Fruit fly (Drosophila melanogaster) whole organism, embryonic: ENCODE results near the gene Sil1.
A peak's percentile ranks its signal among the peaks of the same experiment; 100 is the strongest.

Experiments
- CG1024 ChIP-seq: fragments of 200-800 bp; sonication (Bioruptor generic); IDR thresholded peaks from 2 replicates; pipeline ENCODE4 v1.3.6; 2022; ENCODE audit warnings: missing biosample characterization, missing genetic modification characterization
- CG11504 ChIP-seq: fragments of 200-800 bp; sonication (Bioruptor generic); optimal IDR thresholded peaks from 3 replicates; lab custom pipeline; 2019; ENCODE audit warnings: missing biosample characterization, mild to moderate bottlenecking, missing genetic modification characterization, moderate library complexity
- CG12071 ChIP-seq: fragments of 200-800 bp; sonication (Bioruptor generic); optimal IDR thresholded peaks from 3 replicates; lab custom pipeline; 2018; ENCODE audit warnings: missing biosample characterization, mild to moderate bottlenecking, missing genetic modification characterization
- CG12236 ChIP-seq: fragments of 200-800 bp; sonication (Bioruptor generic); optimal IDR thresholded peaks from 2 replicates; lab custom pipeline; 2016; ENCODE audit warnings: missing biosample characterization, missing genetic modification characterization
- CG12659 ChIP-seq: fragments of 200-800 bp; sonication (Bioruptor generic); optimal IDR thresholded peaks from 3 replicates; lab custom pipeline; 2017; ENCODE audit warnings: mild to moderate bottlenecking, missing biosample characterization, missing genetic modification reagents, missing genetic modification characterization
- CG14667 ChIP-seq: fragments of 200-800 bp; sonication (Bioruptor generic); IDR thresholded peaks from 2 replicates; pipeline ENCODE4 v1.3.6; 2022; ENCODE audit warnings: missing biosample characterization, missing genetic modification characterization
- CG14710 ChIP-seq: fragments of 200-800 bp; sonication (Bioruptor generic); optimal IDR thresholded peaks from 3 replicates; lab custom pipeline; 2019; ENCODE audit warnings: missing biosample characterization, mild to moderate bottlenecking, missing genetic modification characterization, moderate library complexity
- CG15479 ChIP-seq: fragments of 200-800 bp; sonication (Bioruptor generic); optimal IDR thresholded peaks from 3 replicates; lab custom pipeline; 2019; ENCODE audit warnings: missing biosample characterization, mild to moderate bottlenecking, missing genetic modification characterization, moderate library complexity
- CG17829 ChIP-seq: fragments of 200-800 bp; optimal IDR thresholded peaks from 2 replicates; lab custom pipeline; 2019; ENCODE audit warnings: missing biosample characterization, mild to moderate bottlenecking, missing genetic modification characterization, moderate library complexity
- CG2199 ChIP-seq: fragments of 200-800 bp; sonication (Bioruptor generic); IDR thresholded peaks from 3 replicates; pipeline ENCODE4 v1.3.6; 2022; ENCODE audit warnings: missing biosample characterization, missing genetic modification characterization
- CG3407 ChIP-seq: fragments of 200-800 bp; sonication (Bioruptor generic); optimal IDR thresholded peaks from 2 replicates; lab custom pipeline; 2018; ENCODE audit warnings: missing biosample characterization, mild to moderate bottlenecking, missing genetic modification characterization
- CG4282 ChIP-seq: fragments of 200-800 bp; sonication (Bioruptor generic); optimal IDR thresholded peaks from 2 replicates; lab custom pipeline; 2016; ENCODE audit warnings: missing biosample characterization, missing genetic modification characterization
- CG4707 ChIP-seq: fragments of 200-800 bp; sonication (Bioruptor generic); optimal IDR thresholded peaks from 2 replicates; lab custom pipeline; 2018; ENCODE audit warnings: missing biosample characterization, mild to moderate bottlenecking, missing genetic modification characterization, moderate library complexity
- CG4820 ChIP-seq: fragments of 200-800 bp; sonication (Bioruptor generic); optimal IDR thresholded peaks from 3 replicates; lab custom pipeline; 2016; ENCODE audit warnings: missing biosample characterization, missing genetic modification characterization
- CG5245 ChIP-seq: fragments of 200-800 bp; sonication (Bioruptor generic); optimal IDR thresholded peaks from 3 replicates; lab custom pipeline; 2016; ENCODE audit warnings: missing biosample characterization, missing genetic modification characterization
- CG6689 ChIP-seq: fragments of 200-800 bp; sonication (Bioruptor generic); IDR thresholded peaks from 2 replicates; pipeline ENCODE4 v1.3.6; 2022; ENCODE audit warnings: missing biosample characterization, missing genetic modification characterization
- CG8765 ChIP-seq: fragments of 200-800 bp; sonication (Bioruptor generic); IDR thresholded peaks from 2 replicates; pipeline ENCODE4 v1.3.6; 2022; ENCODE audit warnings: missing biosample characterization, missing genetic modification characterization
- CG9727 ChIP-seq: fragments of 200-800 bp; sonication (Bioruptor generic); optimal IDR thresholded peaks from 3 replicates; lab custom pipeline; 2017; ENCODE audit warnings: missing biosample characterization, mild to moderate bottlenecking, missing genetic modification characterization
- Dek ChIP-seq: fragments of 200-800 bp; sonication (Bioruptor generic); optimal IDR thresholded peaks from 3 replicates; lab custom pipeline; 2019; ENCODE audit warnings: missing biosample characterization, mild to moderate bottlenecking, missing genetic modification characterization, moderate library complexity
- Dip2 ChIP-seq: fragments of 200-800 bp; sonication (Bioruptor generic); IDR thresholded peaks from 2 replicates; pipeline ENCODE4 v1.3.6; 2022; ENCODE audit warnings: missing biosample characterization, missing genetic modification characterization
- Drgx ChIP-seq: fragments of 200-800 bp; sonication (Bioruptor generic); IDR thresholded peaks from 2 replicates; pipeline ENCODE4 v1.3.6; 2022; ENCODE audit warnings: missing biosample characterization, missing genetic modification characterization
- H15 ChIP-seq: fragments of 200-800 bp; sonication (Bioruptor generic); IDR thresholded peaks from 3 replicates; pipeline ENCODE4 v1.3.6; 2022; ENCODE audit warnings: missing biosample characterization, missing genetic modification characterization
- HLH3B ChIP-seq: fragments of 200-800 bp; sonication (Bioruptor generic); IDR thresholded peaks from 2 replicates; pipeline ENCODE4 v1.3.6; 2022; ENCODE audit warnings: missing biosample characterization, missing genetic modification characterization
- HLHmδ ChIP-seq: fragments of 200-800 bp; sonication (Bioruptor generic); optimal IDR thresholded peaks from 2 replicates; lab custom pipeline; 2018; ENCODE audit warnings: missing biosample characterization, mild to moderate bottlenecking, missing genetic modification characterization, moderate library complexity
- Hr78 ChIP-seq, 2 experiments: fragments of 200-800 bp in 1 of 2; fragments of >200 bp in 1 of 2; sonication (Bioruptor generic) in 1 of 2; optimal IDR thresholded peaks; 2 replicates each; lab custom pipeline; 2017 to 2019; ENCODE audit warnings: missing biosample characterization in 2 of 2, missing genetic modification characterization in 2 of 2, mild to moderate bottlenecking in 1 of 2, moderate library complexity in 1 of 2
- Max ChIP-seq: fragments of 200-800 bp; sonication (Bioruptor generic); optimal IDR thresholded peaks from 2 replicates; lab custom pipeline; 2016; ENCODE audit warnings: missing biosample characterization, mild to moderate bottlenecking, missing genetic modification characterization
- Oaz ChIP-seq: fragments of 200-800 bp; sonication (Bioruptor generic); IDR thresholded peaks from 2 replicates; pipeline ENCODE4 v1.3.6; 2022; ENCODE audit warnings: missing biosample characterization, missing genetic modification characterization
- Oli ChIP-seq: fragments of 200-800 bp; sonication (Bioruptor generic); optimal IDR thresholded peaks from 2 replicates; lab custom pipeline; 2018; ENCODE audit warnings: missing biosample characterization, mild to moderate bottlenecking, missing genetic modification characterization, moderate library complexity
- Side ChIP-seq: fragments of 200-800 bp; sonication (Bioruptor generic); optimal IDR thresholded peaks from 2 replicates; lab custom pipeline; 2016; ENCODE audit warnings: missing biosample characterization, missing genetic modification characterization
- Sin3A ChIP-seq: fragments of >200 bp; optimal IDR thresholded peaks from 2 replicates; lab custom pipeline; 2018
- Sox100B ChIP-seq: fragments of 200-800 bp; sonication (Bioruptor generic); optimal IDR thresholded peaks from 3 replicates; lab custom pipeline; 2018; ENCODE audit warnings: missing biosample characterization, mild to moderate bottlenecking, missing genetic modification characterization
- Spps ChIP-seq: fragments of 200-800 bp; sonication (Bioruptor generic); optimal IDR thresholded peaks from 2 replicates; lab custom pipeline; 2018; ENCODE audit warnings: missing biosample characterization, mild to moderate bottlenecking, missing genetic modification characterization
- Sry-δ ChIP-seq: fragments of 200-800 bp; sonication (Bioruptor generic); optimal IDR thresholded peaks from 2 replicates; lab custom pipeline; 2016; ENCODE audit warnings: missing biosample characterization, missing genetic modification characterization
- TFAM ChIP-seq: fragments of 200-800 bp; sonication (Bioruptor generic); optimal IDR thresholded peaks from 2 replicates; lab custom pipeline; 2017; ENCODE audit warnings: missing biosample characterization, missing genetic modification characterization, inconsistent platforms
- Tbp ChIP-seq: fragments of >200 bp; optimal IDR thresholded peaks from 2 replicates; lab custom pipeline; 2018; ENCODE audit warnings: missing biosample characterization, missing genetic modification characterization
- bcd ChIP-seq: fragments of 200-800 bp; sonication (Bioruptor generic); optimal IDR thresholded peaks from 2 replicates; lab custom pipeline; 2017; ENCODE audit warnings: missing biosample characterization, mild to moderate bottlenecking, missing genetic modification characterization
- crc ChIP-seq: fragments of 200-800 bp; sonication (Bioruptor generic); optimal IDR thresholded peaks from 2 replicates; lab custom pipeline; 2016; ENCODE audit warnings: missing biosample characterization, missing genetic modification characterization
- dati ChIP-seq: fragments of 200-800 bp; sonication (Bioruptor generic); IDR thresholded peaks from 2 replicates; pipeline ENCODE4 v1.3.6; 2022; ENCODE audit warnings: missing biosample characterization, missing genetic modification characterization
- dm ChIP-seq: fragments of 200-800 bp; sonication (Bioruptor generic); optimal IDR thresholded peaks from 3 replicates; lab custom pipeline; 2016; ENCODE audit warnings: missing biosample characterization, missing genetic modification characterization
- ems ChIP-seq: fragments of 200-800 bp; sonication (Bioruptor generic); optimal IDR thresholded peaks from 3 replicates; lab custom pipeline; 2016; ENCODE audit warnings: missing biosample characterization, missing genetic modification characterization
- fd102C ChIP-seq: fragments of 200-800 bp; sonication (Bioruptor generic); optimal IDR thresholded peaks from 2 replicates; lab custom pipeline; 2018; ENCODE audit warnings: missing biosample characterization, mild to moderate bottlenecking, missing genetic modification characterization, moderate library complexity
- lbe ChIP-seq: fragments of 200-800 bp; sonication (Bioruptor generic); optimal IDR thresholded peaks from 2 replicates; lab custom pipeline; 2016; ENCODE audit warnings: missing biosample characterization, mild to moderate bottlenecking, missing genetic modification characterization
- nerfin-2 ChIP-seq: fragments of 200-800 bp; sonication (Bioruptor generic); IDR thresholded peaks from 2 replicates; pipeline ENCODE4 v1.3.6; 2022; ENCODE audit warnings: missing biosample characterization, missing genetic modification characterization; ENCODE audit not compliant: partially characterized antibody
- pnt ChIP-seq: fragments of 200-800 bp; sonication (Bioruptor generic); optimal IDR thresholded peaks from 3 replicates; lab custom pipeline; 2016; ENCODE audit warnings: missing biosample characterization, missing genetic modification characterization
- psq ChIP-seq: fragments of 200-800 bp; sonication (Bioruptor generic); optimal IDR thresholded peaks from 2 replicates; lab custom pipeline; 2017; ENCODE audit warnings: missing biosample characterization, missing genetic modification characterization
- pum ChIP-seq: fragments of 200-800 bp; sonication (Bioruptor generic); optimal IDR thresholded peaks from 2 replicates; lab custom pipeline; 2016; ENCODE audit warnings: missing biosample characterization, missing genetic modification characterization
- sens ChIP-seq: fragments of 200-800 bp; sonication (Bioruptor generic); peaks from one replicate; lab custom pipeline; 2016; ENCODE audit warnings: missing biosample characterization, missing genetic modification characterization
- slbo ChIP-seq: fragments of 200-800 bp; sonication (Bioruptor generic); IDR thresholded peaks from 2 replicates; pipeline ENCODE4 v1.3.6; 2022; ENCODE audit warnings: missing biosample characterization, missing genetic modification characterization
- tap ChIP-seq: fragments of 200-800 bp; optimal IDR thresholded peaks from 3 replicates; lab custom pipeline; 2019; ENCODE audit warnings: missing biosample characterization, mild to moderate bottlenecking, missing genetic modification characterization, moderate library complexity
- trh ChIP-seq: fragments of 200-800 bp; sonication (Bioruptor generic); optimal IDR thresholded peaks from 2 replicates; lab custom pipeline; 2016; ENCODE audit warnings: missing biosample characterization, missing genetic modification characterization
- tup ChIP-seq: fragments of 200-800 bp; sonication (Bioruptor generic); optimal IDR thresholded peaks from 2 replicates; lab custom pipeline; 2016; ENCODE audit warnings: missing biosample characterization, mild to moderate bottlenecking, missing genetic modification characterization, moderate library complexity
- zfh1 ChIP-seq: fragments of 200-800 bp; sonication (Bioruptor generic); IDR thresholded peaks from 3 replicates; pipeline ENCODE4 v1.3.6; 2022; ENCODE audit warnings: missing biosample characterization, missing genetic modification characterization

The Sil1 gene

dm6 chr3R:25262322-25262761 lies 27.0 kb upstream of the Sil1 start, which contains the start of the genes Kdsr and CG11858 (continued):
- no peak for TF ChIP-seq crc (GFP tag; lab: Kevin White, UChicago)
- TF ChIP-seq tap: no peak
- TF ChIP-seq Side (GFP tag; lab: Kevin White, UChicago): peak; percentile 3
- TF ChIP-seq bcd (GFP tag; lab: Kevin White, UChicago): no peak
- TF ChIP-seq Spps: peak; percentile 51
- no peak for TF ChIP-seq nerfin-2 (GFP tag; lab: Robert Waterston, UW)
- peak; percentile 56 for TF ChIP-seq CG17829
- TF ChIP-seq trh: no peak
- TF ChIP-seq HLHmδ (GFP tag; lab: Kevin White, UChicago): peak; percentile 8
- no peak for TF ChIP-seq TFAM (GFP tag; lab: Kevin White, UChicago)
- TF ChIP-seq Max: peak; percentile 72
- TF ChIP-seq H15 (GFP tag; lab: Robert Waterston, UW): peak; percentile 74
- TF ChIP-seq Hr78 (GFP tag; optimal IDR thresholded peaks at IDR 0.05; lab: Kevin White, UChicago): no peak
- peak; percentile 45 for TF ChIP-seq pum (GFP tag; lab: Kevin White, UChicago)
- TF ChIP-seq CG11504 (tag; lab: Kevin White, UChicago): no peak
- no peak for TF ChIP-seq Oaz (GFP tag; lab: Robert Waterston, UW)
- TF ChIP-seq tup (GFP tag; lab: Kevin White, UChicago): peak; percentile 9
- TF ChIP-seq CG5245 (GFP tag; lab: Kevin White, UChicago): peak; percentile 24
- peak; percentile 21; the same call in 1 of the 2 replicates for TF ChIP-seq HLH3B (GFP tag; lab: Robert Waterston, UW)
- TF ChIP-seq Tbp: no peak
- no peak for TF ChIP-seq CG4707 (GFP tag; lab: Kevin White, UChicago)
- TF ChIP-seq ems (GFP tag; lab: Kevin White, UChicago): peak; percentile 19
- peak; percentile 50; the same call in 1 of the 2 replicates for TF ChIP-seq CG14667 (GFP tag; lab: Robert Waterston, UW)
- TF ChIP-seq CG12659: peak; percentile 66
- peak; percentile 74 for TF ChIP-seq dm (GFP tag; lab: Kevin White, UChicago)
- peak; percentile 68 for TF ChIP-seq CG14710 (tag; lab: Kevin White, UChicago)
- no peak for TF ChIP-seq CG4282
- no peak for TF ChIP-seq dati (GFP tag; lab: Robert Waterston, UW)
- TF ChIP-seq CG4820 (GFP tag; lab: Kevin White, UChicago): peak; percentile 23
- peak; percentile 52 for TF ChIP-seq Dek (tag; lab: Kevin White, UChicago)
- TF ChIP-seq pnt (GFP tag; lab: Kevin White, UChicago): peak; percentile 21
- no peak for TF ChIP-seq CG12071 (GFP tag; lab: Kevin White, UChicago)
- peak; percentile 58 for TF ChIP-seq Sry-δ (GFP tag; lab: Kevin White, UChicago)
- peak; percentile 53 for TF ChIP-seq CG8765 (GFP tag; lab: Robert Waterston, UW)
- no peak for TF ChIP-seq CG12236 (GFP tag; lab: Kevin White, UChicago)
- TF ChIP-seq slbo (GFP tag; lab: Robert Waterston, UW): peak; percentile 81
- TF ChIP-seq psq (GFP tag; lab: Kevin White, UChicago): peak; percentile 9
- TF ChIP-seq CG2199 (GFP tag; lab: Robert Waterston, UW): no peak
- TF ChIP-seq Oli (tag; lab: Kevin White, UChicago): peak; percentile 46
- no peak for TF ChIP-seq Sox100B (GFP tag; lab: Kevin White, UChicago)
- no peak for TF ChIP-seq Dip2 (GFP tag; lab: Robert Waterston, UW)
- peak; percentile 77 for TF ChIP-seq zfh1
- TF ChIP-seq Sin3A: peak; percentile 59
- no peak for TF ChIP-seq CG3407 (GFP tag; lab: Kevin White, UChicago)
- no peak for TF ChIP-seq CG15479
- TF ChIP-seq fd102C: no peak
- TF ChIP-seq CG9727 (GFP tag; lab: Kevin White, UChicago): peak; percentile 53
- peak; percentile 63 for TF ChIP-seq CG6689 (GFP tag; lab: Robert Waterston, UW)
- TF ChIP-seq CG1024: no peak
- TF ChIP-seq Drgx (GFP tag; lab: Robert Waterston, UW): peak; percentile 52
- peak; percentile 91 for TF ChIP-seq sens (GFP tag; lab: Kevin White, UChicago)
- TF ChIP-seq lbe (GFP tag; lab: Kevin White, UChicago): no peak
